Fruit fly (Drosophila melanogaster) whole organism, embryonic: ENCODE results near the gene CG5731.

ENCODE experiments used
- Atf6 ChIP-seq: fragments of 200-800 bp; sonication (Bioruptor generic); IDR thresholded peaks from 2 replicates; pipeline ENCODE4 v1.3.6; 2022; ENCODE audit warnings: missing biosample characterization, missing genetic modification characterization
- Bgb ChIP-seq: fragments of 200-800 bp; sonication (Bioruptor generic); IDR thresholded peaks from 2 replicates; pipeline ENCODE4 v1.3.6; 2022; ENCODE audit warnings: missing biosample characterization, missing genetic modification characterization; ENCODE audit not compliant: partially characterized antibody
- CG10267 ChIP-seq: fragments of 200-800 bp; sonication (Bioruptor generic); optimal IDR thresholded peaks from 2 replicates; lab custom pipeline; 2018; ENCODE audit warnings: missing biosample characterization, mild to moderate bottlenecking, missing genetic modification characterization, moderate library complexity
- CG11560 ChIP-seq: fragments of 200-800 bp; sonication (Bioruptor generic); IDR thresholded peaks from 3 replicates; pipeline ENCODE4 v1.3.6; 2022; ENCODE audit warnings: missing biosample characterization, missing genetic modification characterization
- CG12659 ChIP-seq: fragments of 200-800 bp; sonication (Bioruptor generic); optimal IDR thresholded peaks from 3 replicates; lab custom pipeline; 2017; ENCODE audit warnings: mild to moderate bottlenecking, missing biosample characterization, missing genetic modification reagents, missing genetic modification characterization
- CG13624 ChIP-seq: fragments of 200-800 bp; sonication (Bioruptor generic); optimal IDR thresholded peaks from 2 replicates; lab custom pipeline; 2016; ENCODE audit warnings: missing biosample characterization, missing genetic modification characterization
- CG14710 ChIP-seq: fragments of 200-800 bp; sonication (Bioruptor generic); optimal IDR thresholded peaks from 3 replicates; lab custom pipeline; 2019; ENCODE audit warnings: missing biosample characterization, mild to moderate bottlenecking, missing genetic modification characterization, moderate library complexity
- CG16813 ChIP-seq: fragments of 200-800 bp; sonication (Bioruptor generic); IDR thresholded peaks from 3 replicates; pipeline ENCODE4 v1.3.6; 2022; ENCODE audit warnings: missing biosample characterization, missing genetic modification characterization; ENCODE audit not compliant: partially characterized antibody
- CG17328 ChIP-seq: fragments of 200-800 bp; sonication (Bioruptor generic); IDR thresholded peaks from 2 replicates; pipeline ENCODE4 v1.3.6; 2022; ENCODE audit warnings: missing biosample characterization, missing genetic modification characterization
- CG17359 ChIP-seq: fragments of 200-800 bp; sonication (Bioruptor generic); optimal IDR thresholded peaks from 3 replicates; lab custom pipeline; 2018; ENCODE audit warnings: missing biosample characterization, mild to moderate bottlenecking, missing genetic modification characterization, moderate library complexity
- CG2120 ChIP-seq: fragments of 200-800 bp; sonication (Bioruptor generic); optimal IDR thresholded peaks from 3 replicates; lab custom pipeline; 2016; ENCODE audit warnings: missing biosample characterization, missing genetic modification characterization
- CG2199 ChIP-seq: fragments of 200-800 bp; sonication (Bioruptor generic); IDR thresholded peaks from 3 replicates; pipeline ENCODE4 v1.3.6; 2022; ENCODE audit warnings: missing biosample characterization, missing genetic modification characterization
- CG2712 ChIP-seq: fragments of 200-800 bp; optimal IDR thresholded peaks from 3 replicates; lab custom pipeline; 2019; ENCODE audit warnings: missing biosample characterization, mild to moderate bottlenecking, missing genetic modification characterization, moderate library complexity
- CG33213 ChIP-seq: fragments of 200-800 bp; sonication (Bioruptor generic); optimal IDR thresholded peaks from 3 replicates; lab custom pipeline; 2016; ENCODE audit warnings: missing biosample characterization, missing genetic modification characterization
- CG34224 ChIP-seq: fragments of 200-800 bp; sonication (Bioruptor generic); IDR thresholded peaks from 3 replicates; pipeline ENCODE4 v1.3.6; 2022; ENCODE audit warnings: missing biosample characterization, missing genetic modification characterization; ENCODE audit not compliant: partially characterized antibody
- CG34376 ChIP-seq: fragments of 200-800 bp; sonication (Bioruptor generic); optimal IDR thresholded peaks from 2 replicates; lab custom pipeline; 2018; ENCODE audit warnings: missing biosample characterization, mild to moderate bottlenecking, missing genetic modification characterization
- CG4424 ChIP-seq: fragments of 200-800 bp; sonication (Bioruptor generic); optimal IDR thresholded peaks from 3 replicates; lab custom pipeline; 2016; ENCODE audit warnings: missing biosample characterization, missing genetic modification characterization
- CG4617 ChIP-seq: fragments of 200-800 bp; sonication (Bioruptor generic); optimal IDR thresholded peaks from 3 replicates; lab custom pipeline; 2016; ENCODE audit warnings: missing biosample characterization, missing genetic modification characterization, borderline replicate concordance
- CG7963 ChIP-seq: fragments of 200-800 bp; sonication (Bioruptor generic); IDR thresholded peaks from 3 replicates; pipeline ENCODE4 v1.3.6; 2022; ENCODE audit warnings: missing biosample characterization, missing genetic modification characterization; ENCODE audit not compliant: partially characterized antibody
- CG8924 ChIP-seq: fragments of 200-800 bp; optimal IDR thresholded peaks from 3 replicates; lab custom pipeline; 2019; ENCODE audit warnings: missing biosample characterization, mild to moderate bottlenecking, missing genetic modification characterization, moderate library complexity
- CG9797 ChIP-seq: fragments of 200-800 bp; sonication (Bioruptor generic); optimal IDR thresholded peaks from 3 replicates; lab custom pipeline; 2018; ENCODE audit warnings: missing biosample characterization, mild to moderate bottlenecking, missing genetic modification characterization
- D19B ChIP-seq: fragments of 200-800 bp; sonication (Bioruptor generic); optimal IDR thresholded peaks from 2 replicates; lab custom pipeline; 2017; ENCODE audit warnings: missing biosample characterization, mild to moderate bottlenecking, missing genetic modification characterization
- Dll ChIP-seq: fragments of 200-800 bp; sonication (Bioruptor generic); IDR thresholded peaks from 4 replicates; pipeline ENCODE4 v1.3.6; 2022; ENCODE audit warnings: missing biosample characterization, missing genetic modification characterization; ENCODE audit not compliant: partially characterized antibody
- Doc3 ChIP-seq: fragments of 200-800 bp; sonication (Bioruptor generic); IDR thresholded peaks from 3 replicates; pipeline ENCODE4 v1.3.6; 2022; ENCODE audit warnings: missing biosample characterization, missing genetic modification characterization; ENCODE audit not compliant: partially characterized antibody
- Dref ChIP-seq: fragments of 200-800 bp; sonication (Bioruptor generic); IDR thresholded peaks from 2 replicates; pipeline ENCODE4 v1.3.6; 2022; ENCODE audit warnings: missing biosample characterization, missing genetic modification characterization
- E2f2 ChIP-seq: fragments of 200-800 bp; sonication (Bioruptor generic); IDR thresholded peaks from 2 replicates; pipeline ENCODE4 v1.3.6; 2022; ENCODE audit warnings: missing biosample characterization, missing genetic modification characterization
- HmgZ ChIP-seq: fragments of 200-800 bp; sonication (Bioruptor generic); optimal IDR thresholded peaks from 2 replicates; lab custom pipeline; 2018; ENCODE audit warnings: missing biosample characterization, mild to moderate bottlenecking, missing genetic modification characterization
- MBD-R2 ChIP-seq: fragments of 200-800 bp; sonication (Bioruptor generic); IDR thresholded peaks from 2 replicates; pipeline ENCODE4 v1.3.6; 2022; ENCODE audit warnings: missing biosample characterization, missing genetic modification characterization
- MESR4 ChIP-seq: fragments of 200-800 bp; sonication (Bioruptor generic); optimal IDR thresholded peaks from 2 replicates; lab custom pipeline; 2018; ENCODE audit warnings: missing biosample characterization, mild to moderate bottlenecking, missing genetic modification characterization, moderate library complexity
- Myb ChIP-seq: fragments of 200-800 bp; sonication (Bioruptor generic); optimal IDR thresholded peaks from 2 replicates; lab custom pipeline; 2016; ENCODE audit warnings: missing biosample characterization, missing genetic modification characterization
- NC2β ChIP-seq: fragments of 200-800 bp; sonication (Bioruptor generic); optimal IDR thresholded peaks from 2 replicates; lab custom pipeline; 2016; ENCODE audit warnings: missing biosample characterization, missing genetic modification characterization
- Spps ChIP-seq: fragments of 200-800 bp; sonication (Bioruptor generic); optimal IDR thresholded peaks from 2 replicates; lab custom pipeline; 2018; ENCODE audit warnings: missing biosample characterization, mild to moderate bottlenecking, missing genetic modification characterization
- Sry-δ ChIP-seq: fragments of 200-800 bp; sonication (Bioruptor generic); optimal IDR thresholded peaks from 2 replicates; lab custom pipeline; 2016; ENCODE audit warnings: missing biosample characterization, missing genetic modification characterization
- ato ChIP-seq: fragments of 200-800 bp; sonication (Bioruptor generic); IDR thresholded peaks from 2 replicates; pipeline ENCODE4 v1.3.6; 2022; ENCODE audit warnings: missing biosample characterization, missing genetic modification characterization; ENCODE audit not compliant: partially characterized antibody
- bbx ChIP-seq: fragments of 200-800 bp; sonication (Bioruptor generic); IDR thresholded peaks from 2 replicates; pipeline ENCODE4 v1.3.6; 2022; ENCODE audit warnings: missing biosample characterization, missing genetic modification characterization; ENCODE audit not compliant: partially characterized antibody
- bigmax ChIP-seq: fragments of 200-800 bp; sonication (Bioruptor generic); optimal IDR thresholded peaks from 2 replicates; lab custom pipeline; 2018; ENCODE audit warnings: missing biosample characterization, mild to moderate bottlenecking, missing genetic modification characterization
- chinmo ChIP-seq: fragments of 200-800 bp; sonication (Bioruptor generic); IDR thresholded peaks from 4 replicates; pipeline ENCODE4 v1.3.6; 2022; ENCODE audit warnings: missing biosample characterization, missing genetic modification characterization; ENCODE audit not compliant: partially characterized antibody
- dimm ChIP-seq: fragments of 200-800 bp; sonication (Bioruptor generic); IDR thresholded peaks from 2 replicates; pipeline ENCODE4 v1.3.6; 2022; ENCODE audit warnings: missing biosample characterization, missing genetic modification characterization
- dmrt99B ChIP-seq: fragments of 200-800 bp; sonication (Bioruptor generic); optimal IDR thresholded peaks from 2 replicates; lab custom pipeline; 2018; ENCODE audit warnings: missing biosample characterization, mild to moderate bottlenecking, missing genetic modification characterization, moderate library complexity
- eve ChIP-seq, 2 experiments: fragments of >200 bp; optimal IDR thresholded peaks; 2 replicates each; lab custom pipeline; 2017; ENCODE audit warnings: missing biosample characterization in 2 of 2, missing genetic modification characterization in 2 of 2
- fd3F ChIP-seq: fragments of 200-800 bp; sonication (Bioruptor generic); optimal IDR thresholded peaks from 2 replicates; lab custom pipeline; 2018; ENCODE audit warnings: missing biosample characterization, mild to moderate bottlenecking, missing genetic modification characterization, moderate library complexity
- gro ChIP-seq: fragments of 200-800 bp; sonication (Bioruptor generic); optimal IDR thresholded peaks from 2 replicates; lab custom pipeline; 2016; ENCODE audit warnings: missing biosample characterization, missing genetic modification characterization
- kay ChIP-seq: fragments of 200-800 bp; sonication (Bioruptor generic); optimal IDR thresholded peaks from 2 replicates; lab custom pipeline; 2016; ENCODE audit warnings: missing biosample characterization, missing genetic modification characterization
- mam ChIP-seq: fragments of 200-800 bp; sonication (Bioruptor generic); optimal IDR thresholded peaks from 3 replicates; lab custom pipeline; 2016; ENCODE audit warnings: missing biosample characterization, missing genetic modification characterization
- nerfin-2 ChIP-seq: fragments of 200-800 bp; sonication (Bioruptor generic); IDR thresholded peaks from 2 replicates; pipeline ENCODE4 v1.3.6; 2022; ENCODE audit warnings: missing biosample characterization, missing genetic modification characterization; ENCODE audit not compliant: partially characterized antibody
- nmo ChIP-seq: fragments of 200-800 bp; sonication (Bioruptor generic); optimal IDR thresholded peaks from 2 replicates; lab custom pipeline; 2018; ENCODE audit warnings: missing biosample characterization, mild to moderate bottlenecking, missing genetic modification characterization, moderate library complexity
- pfk ChIP-seq: fragments of 200-800 bp; sonication (Bioruptor generic); optimal IDR thresholded peaks from 2 replicates; lab custom pipeline; 2018; ENCODE audit warnings: missing biosample characterization, mild to moderate bottlenecking, missing genetic modification characterization, moderate library complexity
- sug ChIP-seq: fragments of 200-800 bp; optimal IDR thresholded peaks from 2 replicates; lab custom pipeline; 2019; ENCODE audit warnings: missing biosample characterization, mild to moderate bottlenecking, missing genetic modification characterization, moderate library complexity
- trem ChIP-seq: fragments of 200-800 bp; optimal IDR thresholded peaks from 3 replicates; lab custom pipeline; 2019; ENCODE audit warnings: missing biosample characterization, mild to moderate bottlenecking, missing genetic modification characterization, moderate library complexity

The CG5731 gene

DNA sequence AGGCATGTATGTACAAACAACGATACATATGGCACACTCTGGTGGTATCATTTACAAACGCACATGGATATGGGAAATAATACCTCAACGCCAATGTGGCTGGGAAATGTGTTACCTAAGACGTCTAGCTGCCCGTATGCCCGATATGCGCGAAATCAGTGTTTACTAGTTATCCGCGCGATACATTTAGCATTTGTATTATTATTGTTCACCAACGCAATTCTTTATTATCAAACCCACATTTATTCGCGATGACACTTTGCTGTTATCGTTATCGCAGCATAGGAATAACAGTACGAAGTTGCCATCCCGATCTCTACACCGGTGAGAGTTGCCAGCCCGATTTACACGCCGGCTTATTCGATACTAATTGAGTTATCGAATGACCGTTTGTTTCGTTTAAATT is 37.2 kb upstream of the CG5731 start, which contains the start of gene chico (continued):
- TF ChIP-seq MBD-R2 (GFP tag; lab: Robert Waterston, UW) (peak; percentile 56), Dll (GFP tag; lab: Robert Waterston, UW) (peak; percentile 58; the same call in 2 of the 4 replicates), CG2712 (tag; lab: Kevin White, UChicago) (peak; percentile 33), sug (peak; percentile 50), mam (GFP tag; lab: Kevin White, UChicago) (no peak), NC2β (peak; percentile 15), CG17328 (no peak), CG7963 (GFP tag; lab: Robert Waterston, UW) (peak; percentile 26; the same call in 2 of the 3 replicates), CG2120 (peak; percentile 23), chinmo (GFP tag; lab: Robert Waterston, UW) (peak; percentile 76; the same call in 2 of the 4 replicates), ato (GFP tag; lab: Robert Waterston, UW) (peak; percentile 55; the same call in 1 of the 2 replicates), Bgb (GFP tag; lab: Robert Waterston, UW) (peak; percentile 77), CG14710 (tag; lab: Kevin White, UChicago) (peak; percentile 67), nmo (GFP tag; lab: Kevin White, UChicago) (peak; percentile 63), Dref (GFP tag; lab: Robert Waterston, UW) (peak; percentile 98), trem (peak; percentile 80), bigmax (GFP tag; lab: Kevin White, UChicago) (peak; percentile 13), CG8924 (tag; lab: Kevin White, UChicago) (peak; percentile 44), gro (GFP tag; lab: Kevin White, UChicago) (peak; percentile 47), MESR4 (GFP tag; lab: Kevin White, UChicago) (peak; percentile 79), CG16813 (GFP tag; lab: Robert Waterston, UW) (peak; percentile 53), dimm (GFP tag; lab: Robert Waterston, UW) (no peak), nerfin-2 (GFP tag; lab: Robert Waterston, UW) (peak; percentile 58; the same call in 1 of the 2 replicates), CG12659 (GFP tag; lab: Kevin White, UChicago) (peak; percentile 77), CG10267 (tag; lab: Kevin White, UChicago) (peak; percentile 52), kay (no peak), CG17359 (tag; lab: Kevin White, UChicago) (no peak), Myb (GFP tag; lab: Kevin White, UChicago) (peak; percentile 90), Sry-δ (GFP tag; lab: Kevin White, UChicago) (peak; percentile 93), Atf6 (GFP tag; lab: Robert Waterston, UW) (0 out of 2 replicates have a peak, but pooled peaks have one; percentile 12), CG34224 (peak; percentile 56), Doc3 (peak; percentile 50; the same call in 1 of the 3 replicates), CG2199 (GFP tag; lab: Robert Waterston, UW) (no peak), pfk (GFP tag; lab: Kevin White, UChicago) (peak; percentile 68), CG33213 (GFP tag; lab: Kevin White, UChicago) (peak; percentile 48), eve (GFP tag; optimal IDR thresholded peaks at IDR 0.05; lab: Kevin White, UChicago) (peak in 1 of 2 experiments; percentile 76), CG9797 (peak; percentile 53), D19B (no peak), CG13624 (GFP tag; lab: Kevin White, UChicago) (peak; percentile 68), CG4424 (GFP tag; lab: Kevin White, UChicago) (peak; percentile 29), CG4617 (GFP tag; lab: Kevin White, UChicago) (peak; percentile 63), E2f2 (GFP tag; lab: Robert Waterston, UW) (peak; percentile 74), HmgZ (tag; lab: Kevin White, UChicago) (peak; percentile 51), bbx (GFP tag; lab: Robert Waterston, UW) (peak; percentile 74), Spps (tag; lab: Kevin White, UChicago) (peak; percentile 0), CG11560 (tag; lab: Robert Waterston, UW) (peak; percentile 99), fd3F (GFP tag; lab: Kevin White, UChicago) (no peak), dmrt99B (tag; lab: Kevin White, UChicago) (no peak), CG34376 (GFP tag; lab: Kevin White, UChicago) (peak; percentile 63)
